Fruit fly (Drosophila melanogaster) whole organism, embryonic: Measurements from ENCODE around the gene VhaM9.7-b.

Experiments
- Ada2b ChIP-seq: fragments of 200-800 bp; sonication (Bioruptor generic); IDR thresholded peaks from 2 replicates; pipeline ENCODE4 v1.3.6; 2022; ENCODE audit warnings: missing biosample characterization, missing genetic modification characterization
- Antp ChIP-seq: fragments of 200-800 bp; sonication (Bioruptor generic); optimal IDR thresholded peaks from 3 replicates; lab custom pipeline; 2016; ENCODE audit warnings: missing biosample characterization, missing genetic modification characterization
- Bdp1 ChIP-seq: fragments of 200-800 bp; sonication (Bioruptor generic); optimal IDR thresholded peaks from 3 replicates; lab custom pipeline; 2016; ENCODE audit warnings: missing biosample characterization, missing genetic modification characterization
- CG10209 ChIP-seq: fragments of 200-800 bp; sonication (Bioruptor generic); optimal IDR thresholded peaks from 3 replicates; lab custom pipeline; 2017; ENCODE audit warnings: missing biosample characterization, mild to moderate bottlenecking, missing genetic modification characterization, missing genetic modification reagents
- CG10274 ChIP-seq: fragments of 200-800 bp; sonication (Bioruptor generic); optimal IDR thresholded peaks from 3 replicates; lab custom pipeline; 2017; ENCODE audit warnings: missing biosample characterization, mild to moderate bottlenecking, missing genetic modification characterization
- CG11456 ChIP-seq: fragments of 200-800 bp; sonication (Bioruptor generic); IDR thresholded peaks from 3 replicates; pipeline ENCODE4 v1.3.6; 2022; ENCODE audit warnings: missing biosample characterization, missing genetic modification characterization
- CG12219 ChIP-seq: fragments of 200-800 bp; sonication (Bioruptor generic); optimal IDR thresholded peaks from 3 replicates; lab custom pipeline; 2018; ENCODE audit warnings: missing biosample characterization, mild to moderate bottlenecking, missing genetic modification characterization
- CG12942 ChIP-seq: fragments of 200-800 bp; sonication (Bioruptor generic); optimal IDR thresholded peaks from 3 replicates; lab custom pipeline; 2016; ENCODE audit warnings: missing biosample characterization, missing genetic modification characterization
- CG13424 ChIP-seq: fragments of 200-800 bp; sonication (Bioruptor generic); optimal IDR thresholded peaks from 2 replicates; lab custom pipeline; 2019; ENCODE audit warnings: missing biosample characterization, mild to moderate bottlenecking, missing genetic modification characterization, moderate library complexity
- CG16813 ChIP-seq: fragments of 200-800 bp; sonication (Bioruptor generic); IDR thresholded peaks from 3 replicates; pipeline ENCODE4 v1.3.6; 2022; ENCODE audit warnings: missing biosample characterization, missing genetic modification characterization; ENCODE audit not compliant: partially characterized antibody
- CG17568 ChIP-seq: fragments of 200-800 bp; sonication (Bioruptor generic); optimal IDR thresholded peaks from 2 replicates; lab custom pipeline; 2018; ENCODE audit warnings: missing biosample characterization, mild to moderate bottlenecking, missing genetic modification characterization, moderate library complexity
- CG18764 ChIP-seq: fragments of 200-800 bp; sonication (Bioruptor generic); optimal IDR thresholded peaks from 3 replicates; lab custom pipeline; 2016; ENCODE audit warnings: missing biosample characterization, missing genetic modification characterization
- CG31388 ChIP-seq: fragments of 200-800 bp; sonication (Bioruptor generic); optimal IDR thresholded peaks from 2 replicates; lab custom pipeline; 2016; ENCODE audit warnings: missing biosample characterization, missing genetic modification characterization
- CG33557 ChIP-seq: fragments of 200-800 bp; sonication (Bioruptor generic); optimal IDR thresholded peaks from 2 replicates; lab custom pipeline; 2019; ENCODE audit warnings: missing biosample characterization, mild to moderate bottlenecking, missing genetic modification characterization, moderate library complexity
- CG3995 ChIP-seq: fragments of 200-800 bp; sonication (Bioruptor generic); optimal IDR thresholded peaks from 3 replicates; lab custom pipeline; 2016; ENCODE audit warnings: missing biosample characterization, missing genetic modification characterization
- CG4617 ChIP-seq: fragments of 200-800 bp; sonication (Bioruptor generic); optimal IDR thresholded peaks from 3 replicates; lab custom pipeline; 2016; ENCODE audit warnings: missing biosample characterization, missing genetic modification characterization, borderline replicate concordance
- CG4820 ChIP-seq: fragments of 200-800 bp; sonication (Bioruptor generic); optimal IDR thresholded peaks from 3 replicates; lab custom pipeline; 2016; ENCODE audit warnings: missing biosample characterization, missing genetic modification characterization
- CG5953 ChIP-seq: fragments of 200-800 bp; sonication (Bioruptor generic); IDR thresholded peaks from 2 replicates; pipeline ENCODE4 v1.3.6; 2022; ENCODE audit warnings: missing biosample characterization, missing genetic modification characterization
- CG6272 ChIP-seq: fragments of 200-800 bp; sonication (Bioruptor generic); IDR thresholded peaks from 2 replicates; pipeline ENCODE4 v1.3.6; 2022; ENCODE audit warnings: missing biosample characterization, missing genetic modification characterization
- CG7271 ChIP-seq: fragments of 200-800 bp; sonication (Bioruptor generic); optimal IDR thresholded peaks from 2 replicates; lab custom pipeline; 2018; ENCODE audit warnings: missing biosample characterization, mild to moderate bottlenecking, missing genetic modification characterization, moderate library complexity
- CG8944 ChIP-seq: fragments of 200-800 bp; sonication (Bioruptor generic); optimal IDR thresholded peaks from 3 replicates; lab custom pipeline; 2016; ENCODE audit warnings: missing biosample characterization, missing genetic modification characterization
- CG9437 ChIP-seq: fragments of 200-800 bp; sonication (Bioruptor generic); optimal IDR thresholded peaks from 2 replicates; lab custom pipeline; 2018; ENCODE audit warnings: missing biosample characterization, mild to moderate bottlenecking, missing genetic modification characterization
- CG9727 ChIP-seq: fragments of 200-800 bp; sonication (Bioruptor generic); optimal IDR thresholded peaks from 3 replicates; lab custom pipeline; 2017; ENCODE audit warnings: missing biosample characterization, mild to moderate bottlenecking, missing genetic modification characterization
- Dad ChIP-seq: fragments of 200-800 bp; sonication (Bioruptor generic); optimal IDR thresholded peaks from 3 replicates; lab custom pipeline; 2016; ENCODE audit warnings: missing biosample characterization, missing genetic modification characterization
- Dp ChIP-seq: fragments of 200-800 bp; sonication (Bioruptor generic); optimal IDR thresholded peaks from 2 replicates; lab custom pipeline; 2018; ENCODE audit warnings: missing biosample characterization, mild to moderate bottlenecking, missing genetic modification characterization, moderate library complexity
- E2f1 ChIP-seq: fragments of 200-800 bp; sonication (Bioruptor generic); IDR thresholded peaks from 2 replicates; pipeline ENCODE4 v1.3.6; 2022; ENCODE audit warnings: missing biosample characterization, missing genetic modification characterization
- E2f2 ChIP-seq: fragments of 200-800 bp; sonication (Bioruptor generic); IDR thresholded peaks from 2 replicates; pipeline ENCODE4 v1.3.6; 2022; ENCODE audit warnings: missing biosample characterization, missing genetic modification characterization
- Ets65A ChIP-seq: fragments of 200-800 bp; sonication (Bioruptor generic); peaks from one replicate; lab custom pipeline; 2016; ENCODE audit warnings: missing biosample characterization, missing genetic modification characterization
- HLH3B ChIP-seq: fragments of 200-800 bp; sonication (Bioruptor generic); IDR thresholded peaks from 2 replicates; pipeline ENCODE4 v1.3.6; 2022; ENCODE audit warnings: missing biosample characterization, missing genetic modification characterization
- Med ChIP-seq: fragments of 200-800 bp; sonication (Bioruptor generic); peaks from one replicate; lab custom pipeline; 2016; ENCODE audit warnings: missing biosample characterization, missing genetic modification characterization, mild to moderate bottlenecking, inconsistent platforms, moderate library complexity
- Mrtf ChIP-seq: fragments of 200-800 bp; sonication (Bioruptor generic); IDR thresholded peaks from 3 replicates; pipeline ENCODE4 v1.3.6; 2022; ENCODE audit warnings: missing biosample characterization, missing genetic modification characterization
- Oaz ChIP-seq: fragments of 200-800 bp; sonication (Bioruptor generic); IDR thresholded peaks from 2 replicates; pipeline ENCODE4 v1.3.6; 2022; ENCODE audit warnings: missing biosample characterization, missing genetic modification characterization
- PHDP ChIP-seq: fragments of 200-800 bp; sonication (Bioruptor generic); optimal IDR thresholded peaks from 3 replicates; lab custom pipeline; 2018; ENCODE audit warnings: missing biosample characterization, mild to moderate bottlenecking, missing genetic modification characterization, moderate library complexity
- Rfx ChIP-seq: fragments of 200-800 bp; sonication (Bioruptor generic); IDR thresholded peaks from 2 replicates; pipeline ENCODE4 v1.3.6; 2022; ENCODE audit warnings: missing biosample characterization, missing genetic modification characterization
- bigmax ChIP-seq: fragments of 200-800 bp; sonication (Bioruptor generic); optimal IDR thresholded peaks from 2 replicates; lab custom pipeline; 2018; ENCODE audit warnings: missing biosample characterization, mild to moderate bottlenecking, missing genetic modification characterization
- bowl ChIP-seq: fragments of 200-800 bp; sonication (Bioruptor generic); IDR thresholded peaks from 2 replicates; pipeline ENCODE4 v1.3.6; 2022; ENCODE audit warnings: missing biosample characterization, missing genetic modification characterization
- chif ChIP-seq, 2 experiments: fragments of 200-800 bp; sonication (Bioruptor generic); optimal IDR thresholded peaks; 3 replicates each; lab custom pipeline; 2016; ENCODE audit warnings: missing biosample characterization in 2 of 2, missing genetic modification characterization in 2 of 2
- crp ChIP-seq, 2 experiments: fragments of 200-800 bp; sonication (Bioruptor generic); optimal IDR thresholded peaks; 2 replicates in 1 of 2; 3 replicates in 1 of 2; lab custom pipeline; 2017; ENCODE audit warnings: missing biosample characterization in 2 of 2, missing genetic modification characterization in 2 of 2, mild to moderate bottlenecking in 1 of 2, moderate library complexity in 1 of 2
- cwo ChIP-seq: fragments of 200-800 bp; sonication (Bioruptor generic); optimal IDR thresholded peaks from 3 replicates; lab custom pipeline; 2017; ENCODE audit warnings: missing biosample characterization, missing genetic modification characterization, mild to moderate bottlenecking, moderate library complexity, missing genetic modification reagents
- dm ChIP-seq: fragments of 200-800 bp; sonication (Bioruptor generic); optimal IDR thresholded peaks from 3 replicates; lab custom pipeline; 2016; ENCODE audit warnings: missing biosample characterization, missing genetic modification characterization
- hbn ChIP-seq: fragments of 200-800 bp; sonication (Bioruptor generic); IDR thresholded peaks from 2 replicates; pipeline ENCODE4 v1.3.6; 2022; ENCODE audit warnings: missing biosample characterization, missing genetic modification characterization; ENCODE audit not compliant: partially characterized antibody
- p53 ChIP-seq: fragments of 200-800 bp; sonication (Bioruptor generic); optimal IDR thresholded peaks from 2 replicates; lab custom pipeline; 2016; ENCODE audit warnings: missing biosample characterization, missing genetic modification characterization
- pita ChIP-seq: fragments of 200-800 bp; sonication (Bioruptor generic); optimal IDR thresholded peaks from 2 replicates; lab custom pipeline; 2017; ENCODE audit warnings: missing biosample characterization, mild to moderate bottlenecking, missing genetic modification characterization
- sr ChIP-seq: fragments of 200-800 bp; sonication (Bioruptor generic); IDR thresholded peaks from 3 replicates; pipeline ENCODE4 v1.3.6; 2022; ENCODE audit warnings: missing biosample characterization, missing genetic modification characterization
- trem ChIP-seq: fragments of 200-800 bp; optimal IDR thresholded peaks from 3 replicates; lab custom pipeline; 2019; ENCODE audit warnings: missing biosample characterization, mild to moderate bottlenecking, missing genetic modification characterization, moderate library complexity
- unpg ChIP-seq: fragments of 200-800 bp; sonication (Bioruptor generic); optimal IDR thresholded peaks from 3 replicates; lab custom pipeline; 2018; ENCODE audit warnings: missing biosample characterization, mild to moderate bottlenecking, missing genetic modification characterization, moderate library complexity
- vnd ChIP-seq: fragments of 200-800 bp; sonication (Bioruptor generic); IDR thresholded peaks from 3 replicates; pipeline ENCODE4 v1.3.6; 2022; ENCODE audit warnings: missing biosample characterization, missing genetic modification characterization; ENCODE audit not compliant: partially characterized antibody
- wor ChIP-seq: fragments of 200-800 bp; sonication (Bioruptor generic); IDR thresholded peaks from 2 replicates; pipeline ENCODE4 v1.3.6; 2022; ENCODE audit warnings: missing biosample characterization, missing genetic modification characterization
- zen2 ChIP-seq: fragments of 200-800 bp; sonication (Bioruptor generic); IDR thresholded peaks from 3 replicates; pipeline ENCODE4 v1.3.6; 2022; ENCODE audit warnings: missing biosample characterization, missing genetic modification characterization; ENCODE audit not compliant: partially characterized antibody

Gene VhaM9.7-b

dm6 chr3L:21507354-21507928, 32.2 kb upstream of the VhaM9.7-b start, which contains the start of the genes Glg1 and M6 (continued):
- TF ChIP-seq CG6272 (GFP tag; lab: Robert Waterston, UW) (peak; percentile 30; the same call in 1 of the 2 replicates), trem (peak; percentile 76), Ets65A (GFP tag; lab: Kevin White, UChicago) (peak; percentile 94), bigmax (GFP tag; lab: Kevin White, UChicago) (no peak), E2f1 (GFP tag; lab: Robert Waterston, UW) (0 out of 2 replicates have a peak, but pooled peaks have one; percentile 21), sr (GFP tag; lab: Robert Waterston, UW) (no peak), CG10274 (GFP tag; lab: Kevin White, UChicago) (no peak), PHDP (peak; percentile 53), Dp (GFP tag; lab: Kevin White, UChicago) (peak; percentile 33), hbn (GFP tag; lab: Robert Waterston, UW) (peak; percentile 88), crp (GFP tag; optimal IDR thresholded peaks at IDR 0.05; lab: Kevin White, UChicago) (peak in 1 of 2 experiments; percentile 29), CG12942 (peak; percentile 46), CG12219 (GFP tag; lab: Kevin White, UChicago) (peak; percentile 31), pita (GFP tag; lab: Kevin White, UChicago) (no peak), CG13424 (tag; lab: Kevin White, UChicago) (peak; percentile 74), unpg (peak; percentile 54), CG4820 (GFP tag; lab: Kevin White, UChicago) (peak; percentile 41), wor (no peak), Med (peak; percentile 90), Rfx (GFP tag; lab: Robert Waterston, UW) (peak; percentile 85), zen2 (GFP tag; lab: Robert Waterston, UW) (peak; percentile 74), Oaz (GFP tag; lab: Robert Waterston, UW) (no peak), CG8944 (GFP tag; lab: Kevin White, UChicago) (peak; percentile 58), p53 (GFP tag; lab: Kevin White, UChicago) (no peak), vnd (GFP tag; lab: Robert Waterston, UW) (peak; percentile 93), Antp (GFP tag; lab: Kevin White, UChicago) (peak; percentile 64), CG33557 (peak; percentile 54), CG5953 (GFP tag; lab: Robert Waterston, UW) (no peak), dm (peak; percentile 42), bowl (no peak), HLH3B (GFP tag; lab: Robert Waterston, UW) (peak; percentile 35; the same call in 1 of the 2 replicates), CG10209 (GFP tag; lab: Kevin White, UChicago) (peak; percentile 55), Mrtf (GFP tag; lab: Robert Waterston, UW) (peak; percentile 61; the same call in 2 of the 3 replicates), chif (GFP tag; optimal IDR thresholded peaks at IDR 0.05; lab: Kevin White, UChicago) (peak; percentile 4 to 54), CG31388 (GFP tag; lab: Kevin White, UChicago) (no peak), Ada2b (GFP tag; lab: Robert Waterston, UW) (peak; percentile 40; the same call in 1 of the 2 replicates), CG7271 (tag; lab: Kevin White, UChicago) (no peak), CG4617 (GFP tag; lab: Kevin White, UChicago) (peak; percentile 43), CG16813 (GFP tag; lab: Robert Waterston, UW) (peak; percentile 96), E2f2 (GFP tag; lab: Robert Waterston, UW) (peak; percentile 55), CG9437 (GFP tag; lab: Kevin White, UChicago) (peak; percentile 38), CG17568 (GFP tag; lab: Kevin White, UChicago) (no peak), Dad (GFP tag; lab: Kevin White, UChicago) (peak; percentile 49), cwo (GFP tag; lab: Kevin White, UChicago) (peak; percentile 47), Bdp1 (peak; percentile 38), CG9727 (GFP tag; lab: Kevin White, UChicago) (peak; percentile 67), CG18764 (GFP tag; lab: Kevin White, UChicago) (peak; percentile 34), CG11456 (GFP tag; lab: Robert Waterston, UW) (peak; percentile 71; the same call in 1 of the 3 replicates), CG3995 (GFP tag; lab: Kevin White, UChicago) (peak; percentile 80)
